Fruit fly (Drosophila melanogaster) Kc167 (cell line): ENCODE data around the gene CG14655.

Experiments
- Myc ChIP-seq: fragments of >200 bp; optimal IDR thresholded peaks from 2 replicates; lab custom pipeline; 2017; ENCODE audit warnings: missing external identifiers
- Sin3A ChIP-seq: fragments of >200 bp; optimal IDR thresholded peaks from 2 replicates; lab custom pipeline; 2018; ENCODE audit warnings: missing external identifiers
- h ChIP-seq: fragments of >200 bp; optimal IDR thresholded peaks from 3 replicates; lab custom pipeline; 2018; ENCODE audit warnings: missing external identifiers
- insv ChIP-seq: fragments of >200 bp; optimal IDR thresholded peaks from 3 replicates; lab custom pipeline; 2018; ENCODE audit warnings: missing external identifiers
- psq ChIP-seq: fragments of >200 bp; optimal IDR thresholded peaks from 2 replicates; lab custom pipeline; 2017; ENCODE audit warnings: missing external identifiers
- ttk ChIP-seq: sonication (Bioruptor generic); optimal IDR thresholded peaks from 2 replicates; lab custom pipeline; 2017; ENCODE audit warnings: missing external identifiers

dm6 chr3R:4807582-4807981 lies 27.5 kb upstream of the CG14655 start:
- no peak for TF ChIP-seq ttk (lab: Kevin White, UChicago)
- TF ChIP-seq h (lab: Kevin White, UChicago) = no peak
- TF ChIP-seq insv (lab: Kevin White, UChicago) = no peak
- no peak for TF ChIP-seq Sin3A
- TF ChIP-seq Myc (lab: Kevin White, UChicago) = no peak
- no peak for TF ChIP-seq psq (lab: Kevin White, UChicago)
